Worm (Caenorhabditis elegans) whole organism, early embryonic: ENCODE data around the gene zip-5.

Experiments
- B0310.2 ChIP-seq: sonication (generic microtip); optimal IDR thresholded peaks from 2 replicates; lab custom pipeline; 2016; ENCODE audit warnings: mild to moderate bottlenecking, missing genetic modification characterization, missing compliant biosample characterization
- aly-1 ChIP-seq: sonication (generic microtip); optimal IDR thresholded peaks from 2 replicates; lab custom pipeline; 2016; ENCODE audit warnings: missing genetic modification characterization, missing compliant biosample characterization
- ama-1 ChIP-seq: fragments of 150-350 bp; optimal IDR thresholded peaks from 2 replicates; lab custom pipeline; 2014
- ceh-13 ChIP-seq: fragments of 200-800 bp; sonication (Bioruptor generic); optimal IDR thresholded peaks from 2 replicates; lab custom pipeline; 2018; ENCODE audit warnings: mild to moderate bottlenecking, missing genetic modification characterization, missing compliant biosample characterization
- ceh-36 ChIP-seq: sonication (generic microtip); optimal IDR thresholded peaks from 2 replicates; lab custom pipeline; 2016; ENCODE audit warnings: missing genetic modification characterization, inconsistent platforms, missing compliant biosample characterization
- ets-7 ChIP-seq: sonication (generic microtip); optimal IDR thresholded peaks from 2 replicates; lab custom pipeline; 2016; ENCODE audit warnings: missing genotype, missing genetic modification characterization, missing compliant biosample characterization
- flt-1 ChIP-seq: fragments of 200-800 bp; sonication (Bioruptor generic); IDR thresholded peaks from 2 replicates; pipeline ENCODE4 v1.3.6; 2022; ENCODE audit warnings: missing genetic modification characterization, missing compliant biosample characterization
- hmbx-1 ChIP-seq: sonication (generic microtip); optimal IDR thresholded peaks from 2 replicates; lab custom pipeline; 2016; ENCODE audit warnings: mild to moderate bottlenecking, missing genetic modification characterization, missing compliant biosample characterization
- hnd-1 ChIP-seq: sonication (generic microtip); optimal IDR thresholded peaks from 2 replicates; lab custom pipeline; 2016; ENCODE audit warnings: missing genetic modification characterization, missing compliant biosample characterization
- pes-1 ChIP-seq: fragments of 200-800 bp; sonication (Bioruptor generic); IDR thresholded peaks from 2 replicates; pipeline ENCODE4 v1.3.6; 2022; ENCODE audit warnings: missing genetic modification reagents, missing genetic modification characterization, missing compliant biosample characterization
- tbx-37 ChIP-seq: fragments of 200-800 bp; sonication (Bioruptor generic); conservative IDR thresholded peaks from 2 replicates; pipeline ENCODE4 v1.3.6; 2022; ENCODE audit warnings: missing genetic modification reagents, missing genetic modification characterization, missing compliant biosample characterization

DNA sequence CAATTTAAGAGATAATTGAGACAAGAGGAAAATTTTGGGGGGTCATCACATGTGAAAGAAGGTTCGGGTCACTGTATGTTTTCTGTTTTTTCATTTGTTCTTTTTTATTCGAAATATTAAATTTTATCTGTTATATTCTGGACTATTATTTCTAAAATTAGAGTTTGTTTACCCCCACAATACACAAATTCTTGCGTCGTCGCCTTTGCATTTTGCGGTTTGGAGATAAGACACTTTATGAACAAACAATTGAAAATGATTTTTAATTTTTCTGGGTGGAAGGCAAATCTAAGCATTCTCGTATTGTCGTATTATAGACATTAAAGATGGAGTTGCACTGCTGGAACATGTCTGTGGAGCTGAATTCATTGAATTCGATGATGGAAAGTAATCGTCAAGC, 9.0 kb downstream of the zip-5 start:
- TF ChIP-seq ceh-13 (GFP tag; lab: Kevin White, UChicago): no peak
- TF ChIP-seq hnd-1 (tag; lab: Kevin White, UChicago): no peak
- TF ChIP-seq ama-1 (lab: Kevin White, UChicago): no peak
- TF ChIP-seq pes-1: no peak
- TF ChIP-seq B0310.2 (tag; lab: Kevin White, UChicago): no peak
- no peak for TF ChIP-seq tbx-37 (GFP tag; lab: Robert Waterston, UW)
- TF ChIP-seq aly-1 (tag; lab: Kevin White, UChicago): no peak
- TF ChIP-seq ets-7: no peak
- TF ChIP-seq ceh-36: no peak
- no peak for TF ChIP-seq flt-1
- no peak for TF ChIP-seq hmbx-1
